Worm (Caenorhabditis elegans): ENCODE data around the gene tald-1.

The tald-1 gene

DNA sequence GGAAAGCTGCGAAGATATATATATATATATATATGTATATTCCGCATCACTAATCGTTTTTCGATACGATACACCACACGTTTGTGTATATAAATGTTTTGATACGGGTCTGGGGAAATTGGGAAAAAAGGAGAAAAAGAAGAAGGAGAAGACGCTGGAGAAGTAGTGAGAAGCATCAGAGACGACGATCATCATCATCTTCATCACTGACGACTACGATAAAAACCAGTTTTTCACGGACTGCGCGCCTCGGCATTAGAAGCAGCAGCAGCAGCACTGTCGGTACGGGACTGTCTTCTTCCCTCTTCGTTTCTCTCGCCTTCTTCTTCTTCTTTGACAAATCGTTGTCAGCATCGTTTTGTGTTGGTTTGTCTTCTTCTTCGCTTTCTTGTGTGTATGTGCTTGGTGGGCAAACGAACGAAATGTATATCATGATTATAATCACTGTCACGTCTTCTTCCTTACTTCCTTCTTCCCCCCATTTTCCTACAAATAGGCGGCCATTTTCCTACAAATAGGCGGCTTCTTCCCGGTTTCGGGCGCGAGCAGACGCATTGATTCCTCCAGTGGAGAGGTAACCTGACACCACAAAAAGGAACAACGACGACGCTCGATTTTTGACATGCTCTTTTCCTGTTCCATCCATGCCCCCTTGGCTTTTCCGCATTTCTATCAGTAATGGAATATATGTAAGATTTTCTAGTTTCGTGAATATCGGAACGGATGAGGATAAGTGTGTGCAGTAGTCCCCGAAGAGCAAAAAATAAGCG, 9.8 kb downstream of the tald-1 start:
- TF ChIP-seq nhr-43 (tag; optimal IDR thresholded peaks at IDR 0.05; ENCODE audit: poor library complexity, severe bottlenecking) (peak; percentile 68), ceh-9 (tag; optimal IDR thresholded peaks at IDR 0.05) (no peak), ceh-16 (tag; optimal IDR thresholded peaks at IDR 0.05) (no peak), nhr-23 (tag; optimal IDR thresholded peaks at IDR 0.05) (peak; percentile 53), nhr-25 (tag; optimal IDR thresholded peaks at IDR 0.05) (peak; percentile 89), nhr-12 (tag; optimal IDR thresholded peaks at IDR 0.05) (no peak), jun-1 (tag; optimal IDR thresholded peaks at IDR 0.05) (no peak), pha-4 (tag; optimal IDR thresholded peaks at IDR 0.05) (no peak), egl-5 (tag; optimal IDR thresholded peaks at IDR 0.05) (no peak), unc-62 (GFP tag; optimal IDR thresholded peaks at IDR 0.05) (no peak)

DNA sequence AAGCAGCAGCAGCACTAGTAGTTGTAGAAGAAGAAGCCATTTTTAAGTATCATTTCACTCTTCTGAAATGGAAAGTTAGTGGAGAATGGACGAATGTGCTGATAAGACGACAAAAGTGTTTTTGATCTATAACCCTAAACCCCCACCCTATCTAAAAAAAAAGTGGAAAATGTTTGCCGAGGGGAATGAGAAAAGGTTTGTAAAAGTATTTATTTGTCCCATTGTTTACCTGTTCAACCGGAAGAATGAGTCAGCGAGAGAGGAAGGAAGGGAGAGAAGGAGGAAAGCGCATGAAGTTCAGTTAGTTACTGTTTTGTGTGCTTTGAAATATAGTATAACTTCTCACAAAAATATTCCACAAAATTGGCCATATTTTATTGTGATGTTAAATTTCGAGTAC, 10.7 kb downstream of the tald-1 start:
- TF ChIP-seq nhr-12 (tag; optimal IDR thresholded peaks at IDR 0.05) (no peak), lin-39 (tag; optimal IDR thresholded peaks at IDR 0.05) (no peak), pha-4 (tag; optimal IDR thresholded peaks at IDR 0.05) (peak; percentile 91), ztf-4 (tag; optimal IDR thresholded peaks at IDR 0.05) (no peak), pqm-1 (tag; optimal IDR thresholded peaks at IDR 0.05) (peak; percentile 43), tbx-2 (tag; optimal IDR thresholded peaks at IDR 0.05) (no peak), ZK546.5 (tag; optimal IDR thresholded peaks at IDR 0.05) (no peak), daf-12 (tag; optimal IDR thresholded peaks at IDR 0.05) (no peak), mdl-1 (tag; optimal IDR thresholded peaks at IDR 0.05) (no peak), elt-2 (tag; optimal IDR thresholded peaks at IDR 0.05) (peak; percentile 65), nhr-28 (tag; optimal IDR thresholded peaks at IDR 0.05) (no peak), nhr-11 (tag; optimal IDR thresholded peaks at IDR 0.05) (no peak)

DNA sequence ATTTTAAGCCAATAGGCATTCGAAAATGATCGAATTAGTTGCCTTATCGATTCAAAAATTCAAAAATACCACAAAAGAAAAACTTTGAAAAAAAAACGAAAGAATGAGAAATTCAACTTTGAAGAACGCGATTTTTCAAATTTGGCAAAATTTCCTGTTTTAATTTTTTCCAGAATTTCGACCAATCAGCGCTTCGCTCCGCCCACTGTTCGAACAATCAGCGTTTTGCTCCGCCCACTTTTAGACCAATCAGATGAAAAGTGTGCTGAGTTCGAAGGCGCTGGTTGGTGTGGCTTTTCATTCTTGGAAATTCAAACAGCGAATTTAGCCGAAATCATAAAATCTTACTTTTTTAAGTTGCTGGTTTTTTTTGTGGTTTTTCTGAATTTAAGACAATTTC, 11.1 kb downstream of the tald-1 start:
- TF ChIP-seq nfya-1 (tag; optimal IDR thresholded peaks at IDR 0.05; ENCODE audit: insufficient read depth), result peak; percentile 94
- no peak for TF ChIP-seq nhr-43 (tag; optimal IDR thresholded peaks at IDR 0.05; ENCODE audit: poor library complexity, severe bottlenecking)

DNA sequence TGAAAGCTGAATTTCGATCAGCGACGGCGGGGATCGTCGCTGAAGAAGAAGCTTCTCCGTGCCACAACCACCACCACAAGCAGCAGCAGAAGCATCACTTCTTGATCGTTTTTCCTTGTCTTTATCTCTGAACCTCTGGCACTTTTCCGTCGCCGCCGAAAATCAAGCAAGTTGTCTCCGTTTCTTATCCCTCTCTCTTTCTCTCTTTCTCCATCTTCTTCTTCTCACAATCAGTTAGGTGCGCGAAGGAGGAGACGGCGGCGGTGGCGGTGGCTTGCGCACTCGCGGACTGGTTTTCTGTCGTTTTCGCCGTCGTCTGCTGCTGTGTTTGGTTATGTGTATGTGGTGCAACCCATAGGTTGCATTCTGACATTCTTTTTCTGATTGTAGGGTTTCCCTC, 12.0 kb downstream of the tald-1 start:
- TF ChIP-seq ama-1 (optimal IDR thresholded peaks at IDR 0.05), result peak; percentile 49
- no peak for TF ChIP-seq zag-1 (tag; optimal IDR thresholded peaks at IDR 0.05)
- no peak for TF ChIP-seq jun-1 (tag; optimal IDR thresholded peaks at IDR 0.05)
- no peak for TF ChIP-seq ceh-82 (tag; optimal IDR thresholded peaks at IDR 0.05)
- no peak for TF ChIP-seq egl-27 (tag; optimal IDR thresholded peaks at IDR 0.05)
- no peak for TF ChIP-seq eor-1 (tag; optimal IDR thresholded peaks at IDR 0.05)
- TF ChIP-seq R02D3.7 (tag; optimal IDR thresholded peaks at IDR 0.05), result peak; percentile 17
- no peak for TF ChIP-seq ZK546.5 (tag; optimal IDR thresholded peaks at IDR 0.05)
- no peak for TF ChIP-seq elt-1 (tag; optimal IDR thresholded peaks at IDR 0.05)
- TF ChIP-seq ceh-16 (tag; optimal IDR thresholded peaks at IDR 0.05), result no peak
- peak; percentile 27 for TF ChIP-seq snpc-4 (tag; optimal IDR thresholded peaks at IDR 0.05)
- peak; percentile 6 for TF ChIP-seq tbx-2 (tag; optimal IDR thresholded peaks at IDR 0.05)
- peak; percentile 1 for TF ChIP-seq lsy-12 (tag; optimal IDR thresholded peaks at IDR 0.05)
- peak; percentile 73 for TF ChIP-seq nhr-25 (tag; optimal IDR thresholded peaks at IDR 0.05)
- TF ChIP-seq ztf-11 (tag; optimal IDR thresholded peaks at IDR 0.05), result no peak
- no peak for TF ChIP-seq skn-1 (tag; optimal IDR thresholded peaks at IDR 0.05)
- TF ChIP-seq fkh-10 (GFP tag; optimal IDR thresholded peaks at IDR 0.05), result no peak
- no peak for TF ChIP-seq unc-62 (GFP tag; optimal IDR thresholded peaks at IDR 0.05)
- TF ChIP-seq elt-3 (tag; optimal IDR thresholded peaks at IDR 0.05), result peak in 1 of 3 experiments; percentile 47
- TF ChIP-seq daf-12 (tag; optimal IDR thresholded peaks at IDR 0.05), result no peak
- TF ChIP-seq pha-4 (tag; optimal IDR thresholded peaks at IDR 0.05), result peak; percentile 22
- no peak for TF ChIP-seq ztf-4 (tag; optimal IDR thresholded peaks at IDR 0.05)
- TF ChIP-seq nhr-43 (tag; optimal IDR thresholded peaks at IDR 0.05; ENCODE audit: poor library complexity, severe bottlenecking), result peak; percentile 48
- no peak for TF ChIP-seq nhr-12 (tag; optimal IDR thresholded peaks at IDR 0.05)
- no peak for TF ChIP-seq nhr-23 (tag; optimal IDR thresholded peaks at IDR 0.05)

DNA sequence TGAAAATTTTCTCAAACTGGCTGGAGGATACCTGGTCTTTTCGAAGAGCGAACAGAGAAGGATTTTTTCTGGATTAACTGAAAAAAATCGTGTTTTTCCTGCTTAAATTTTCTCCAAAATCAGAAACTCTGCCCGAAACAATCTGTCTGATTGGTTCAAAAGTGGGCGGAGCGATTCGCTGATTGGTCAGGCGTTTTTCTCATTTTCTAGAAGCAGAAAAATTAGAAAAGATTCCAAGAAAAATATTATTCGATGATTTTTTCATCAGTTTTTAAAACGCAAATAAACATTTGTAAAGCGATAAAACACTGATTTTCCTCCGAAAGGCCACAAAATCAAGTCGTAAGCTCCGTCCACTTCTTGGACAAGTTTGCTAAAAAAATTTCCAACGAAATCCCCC, 12.4 kb downstream of the tald-1 start:
- TF ChIP-seq nfya-1 (tag; optimal IDR thresholded peaks at IDR 0.05; ENCODE audit: insufficient read depth), result peak; percentile 60
- no peak for TF ChIP-seq egl-27 (tag; optimal IDR thresholded peaks at IDR 0.05)
- no peak for TF ChIP-seq lsy-12 (tag; optimal IDR thresholded peaks at IDR 0.05)
- TF ChIP-seq ZK546.5 (tag; optimal IDR thresholded peaks at IDR 0.05), result no peak
- TF ChIP-seq sea-2 (GFP tag; optimal IDR thresholded peaks at IDR 0.05), result no peak

Data from whole organism, L3 larva.